Worm (Caenorhabditis elegans): ENCODE data around the gene ets-10.

ets-10 gene

DNA sequence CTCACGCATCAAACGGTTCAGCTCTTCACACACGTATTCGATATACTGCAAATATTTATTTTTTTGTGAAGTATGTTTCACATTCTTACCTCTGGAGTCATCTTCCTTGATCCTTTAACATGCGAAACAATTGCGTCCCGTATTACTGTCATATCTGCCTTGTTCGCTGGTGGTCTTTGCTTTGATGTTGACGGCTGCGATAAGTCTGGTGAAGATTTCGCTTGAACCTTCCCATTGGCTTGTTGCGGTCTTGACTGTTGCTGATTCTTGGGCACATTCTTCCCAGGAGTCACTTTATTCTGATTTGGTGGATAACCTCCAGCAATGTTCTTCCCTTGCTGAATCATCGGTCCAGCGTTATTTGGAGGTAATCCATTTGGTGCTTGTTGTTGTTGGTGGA, 19.2 kb downstream of the ets-10 start:
- TF ChIP-seq ztf-11 (tag; optimal IDR thresholded peaks at IDR 0.05) = no peak

DNA sequence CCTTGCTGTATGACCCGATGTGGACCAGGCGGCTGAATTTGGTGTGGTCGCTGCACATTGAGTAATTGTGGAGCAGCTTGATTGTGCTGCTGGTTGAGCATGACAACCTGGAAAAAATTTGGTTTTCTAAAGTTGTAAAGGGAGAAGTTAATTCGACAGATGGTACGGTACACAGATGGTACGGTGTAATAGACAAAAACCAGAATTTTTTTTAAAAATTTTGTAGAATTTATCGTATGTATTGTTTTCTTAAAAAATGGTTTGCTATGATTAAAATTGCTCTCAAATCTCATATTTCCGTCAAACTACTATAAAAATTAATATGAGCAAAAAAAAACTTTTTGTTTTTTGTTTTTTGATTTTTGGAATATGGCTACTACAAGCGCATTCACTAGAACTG, 22.9 kb downstream of the ets-10 start, which contains the start of gene pqn-15:
Gene pqn-15 (minus strand): TSS at position 101 of the 400 bp plus-strand sequence.
- TF ChIP-seq unc-39 (tag; optimal IDR thresholded peaks at IDR 0.05) (no peak), nfya-1 (tag; optimal IDR thresholded peaks at IDR 0.05; ENCODE audit: insufficient read depth) (no peak), ZK546.5 (tag; optimal IDR thresholded peaks at IDR 0.05) (no peak), sea-2 (GFP tag; optimal IDR thresholded peaks at IDR 0.05) (no peak), nhr-28 (tag; optimal IDR thresholded peaks at IDR 0.05) (no peak), fkh-10 (GFP tag; optimal IDR thresholded peaks at IDR 0.05) (no peak), elt-2 (tag; optimal IDR thresholded peaks at IDR 0.05) (no peak), pqm-1 (tag; optimal IDR thresholded peaks at IDR 0.05) (no peak), fkh-2 (tag; optimal IDR thresholded peaks at IDR 0.05) (no peak), ceh-16 (tag; optimal IDR thresholded peaks at IDR 0.05) (no peak), mdl-1 (tag; optimal IDR thresholded peaks at IDR 0.05) (no peak)

DNA sequence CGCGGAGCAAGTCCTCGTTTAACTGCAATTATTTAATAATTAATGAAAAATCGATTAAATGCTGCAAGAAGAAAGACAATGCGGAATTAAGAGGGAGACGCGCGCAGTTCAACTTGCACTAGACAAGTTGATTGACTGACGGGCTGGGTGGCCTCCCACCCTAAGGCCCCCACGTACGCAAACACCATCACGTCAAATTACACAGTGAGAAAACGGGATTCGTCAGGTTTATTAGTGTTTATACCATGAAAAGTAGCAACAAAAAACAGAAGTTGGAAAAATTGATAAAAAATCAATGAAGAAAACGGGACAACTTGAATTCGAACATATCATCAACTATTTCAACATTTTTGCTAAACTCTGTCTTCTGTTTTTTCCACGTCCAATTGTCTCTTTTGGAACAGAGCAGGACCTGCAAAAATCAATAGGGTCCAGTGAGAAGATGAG, 23.6 kb downstream of the ets-10 start:
- peak; percentile 44 for TF ChIP-seq nfya-1 (tag; optimal IDR thresholded peaks at IDR 0.05; ENCODE audit: insufficient read depth)
- peak; percentile 19 for TF ChIP-seq lsy-12 (tag; optimal IDR thresholded peaks at IDR 0.05)
- TF ChIP-seq nhr-25 (tag; optimal IDR thresholded peaks at IDR 0.05) = peak; percentile 50
- TF ChIP-seq elt-2 (tag; optimal IDR thresholded peaks at IDR 0.05) = peak; percentile 25
- peak; percentile 75 for TF ChIP-seq hmg-11 (tag; optimal IDR thresholded peaks at IDR 0.05)
- TF ChIP-seq mdl-1 (tag; optimal IDR thresholded peaks at IDR 0.05) = no peak
- no peak for TF ChIP-seq elt-1 (tag; optimal IDR thresholded peaks at IDR 0.05)
- TF ChIP-seq fkh-2 (tag; optimal IDR thresholded peaks at IDR 0.05) = no peak

DNA sequence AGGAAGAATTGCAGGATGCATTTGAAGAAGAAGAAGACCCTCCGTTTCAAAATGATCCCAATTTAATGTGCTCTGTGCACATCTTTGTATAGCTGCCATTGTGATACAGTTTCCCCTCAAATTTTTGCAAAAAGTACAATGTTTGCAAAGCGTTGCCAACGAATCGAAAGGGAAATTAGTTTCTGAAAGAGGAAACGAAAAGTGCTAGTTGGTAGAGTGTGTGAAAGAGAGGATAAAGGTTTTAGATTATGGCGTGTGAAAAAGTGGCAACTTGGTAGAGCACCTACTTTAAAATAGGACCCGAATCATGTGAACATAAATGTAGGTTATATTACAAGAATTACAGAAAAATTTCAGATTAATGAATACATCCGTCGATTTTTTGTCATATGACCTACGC, 27.7 kb downstream of the ets-10 start, which contains the start of gene C52B9.8:
Gene C52B9.8 (minus strand): TSS at position 101 of the 400 bp plus-strand sequence.
- no peak for TF ChIP-seq pqm-1 (tag; optimal IDR thresholded peaks at IDR 0.05)
- TF ChIP-seq lin-39 (tag; optimal IDR thresholded peaks at IDR 0.05) = no peak
- TF ChIP-seq tbx-2 (tag; optimal IDR thresholded peaks at IDR 0.05) = no peak
- no peak for TF ChIP-seq elt-2 (tag; optimal IDR thresholded peaks at IDR 0.05)
- TF ChIP-seq nhr-25 (tag; optimal IDR thresholded peaks at IDR 0.05) = no peak
- TF ChIP-seq snpc-4 (tag; optimal IDR thresholded peaks at IDR 0.05) = no peak
- no peak for TF ChIP-seq pha-4 (tag; optimal IDR thresholded peaks at IDR 0.05)
- no peak for TF ChIP-seq sea-2 (GFP tag; optimal IDR thresholded peaks at IDR 0.05)

DNA sequence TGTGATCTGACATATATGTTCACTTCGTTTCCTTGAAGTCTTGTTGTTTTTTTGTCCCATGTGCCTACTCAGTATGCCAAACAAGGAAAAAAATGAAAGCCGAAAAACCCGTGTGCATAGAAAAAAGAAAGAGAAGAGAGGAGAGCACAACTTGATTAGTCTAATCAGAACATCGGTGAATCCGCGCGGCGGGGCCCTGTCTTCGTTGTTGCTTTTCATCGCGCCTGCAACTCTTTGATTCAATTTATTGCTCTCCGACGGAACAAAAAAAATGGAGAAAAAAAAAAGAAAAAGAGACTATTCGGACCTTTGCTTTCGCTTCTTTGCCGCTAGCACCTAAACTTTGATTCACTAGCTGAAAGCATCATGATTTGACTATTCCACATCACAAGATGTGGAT, 30.9 kb downstream of the ets-10 start:
- TF ChIP-seq fkh-10 (GFP tag; optimal IDR thresholded peaks at IDR 0.05) (peak; percentile 87), nhr-25 (tag; optimal IDR thresholded peaks at IDR 0.05) (no peak)

DNA sequence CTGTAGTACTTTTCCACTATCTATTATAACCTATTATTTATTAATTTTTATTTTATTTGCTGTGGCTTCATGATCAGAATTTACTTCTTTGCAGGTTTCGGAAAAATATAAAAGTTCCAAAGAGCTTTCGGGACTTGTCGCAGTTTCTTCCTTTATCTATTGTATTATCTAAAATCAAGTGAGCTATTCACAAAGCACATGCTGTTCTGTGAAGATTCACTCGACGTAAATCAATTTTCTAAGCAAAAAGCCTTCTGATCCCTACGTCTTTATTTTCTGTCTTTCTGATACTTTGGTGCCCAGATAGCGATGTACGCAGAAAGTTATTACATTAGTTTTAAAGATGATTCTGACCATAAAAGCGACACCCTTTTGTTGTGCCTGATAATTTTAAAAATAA, 33.1 kb downstream of the ets-10 start:
- TF ChIP-seq nhr-67 (tag; optimal IDR thresholded peaks at IDR 0.05) (no peak), fkh-10 (GFP tag; optimal IDR thresholded peaks at IDR 0.05) (peak; percentile 97)

DNA sequence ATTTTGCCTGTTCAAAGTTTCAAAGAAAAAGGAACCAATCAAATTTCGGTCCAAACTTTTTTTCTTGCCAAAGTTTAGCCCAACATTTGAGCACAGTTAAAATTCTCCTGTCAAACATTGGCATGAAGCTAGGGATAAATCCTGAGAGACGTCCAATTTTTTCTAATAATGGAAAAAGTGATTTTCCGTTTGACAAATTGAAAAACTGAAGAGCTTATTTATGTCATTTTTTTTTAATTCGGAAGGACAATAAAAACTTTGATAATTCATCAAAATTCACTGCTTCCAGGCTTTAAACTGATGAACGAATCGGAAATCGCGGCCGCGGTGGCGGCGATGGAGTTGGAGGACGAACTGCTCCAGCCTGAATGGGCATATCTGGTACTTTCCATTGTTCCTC, 36.6 kb downstream of the ets-10 start, which contains the start of gene dop-6:
Gene dop-6 (plus strand): TSS at position 301 of the 400 bp plus-strand sequence.
- TF ChIP-seq pqm-1 (tag; optimal IDR thresholded peaks at IDR 0.05) = no peak

DNA sequence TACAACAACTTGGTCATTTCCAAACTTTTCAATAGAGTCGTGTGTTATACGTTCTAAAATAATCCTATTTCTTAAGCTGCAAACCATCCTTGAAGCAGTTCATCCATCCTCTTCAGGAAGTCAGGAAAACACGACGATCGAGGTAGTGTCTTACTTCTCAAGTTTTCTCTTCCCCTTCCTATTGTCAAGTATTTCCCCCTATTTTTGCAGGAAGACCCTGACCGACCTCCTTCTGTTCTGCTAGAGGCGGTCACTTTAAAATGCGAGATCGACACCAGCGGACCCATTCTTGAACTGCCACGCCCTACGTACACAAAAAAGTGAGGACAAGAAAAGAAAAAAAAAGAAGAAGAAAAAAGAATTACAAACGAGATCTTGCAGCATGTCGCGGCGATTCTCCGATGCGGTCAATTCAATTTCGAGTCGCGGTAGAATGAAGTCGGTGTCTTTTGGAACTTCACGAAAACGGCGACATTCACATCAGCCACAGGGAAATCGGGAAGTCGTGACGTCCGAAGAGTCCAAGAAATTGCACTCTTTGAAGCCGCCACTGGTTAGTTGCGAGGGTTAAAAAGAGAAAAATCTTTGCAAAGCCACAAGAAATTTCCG, 39.0 kb downstream of the ets-10 start:
- TF ChIP-seq elt-3 (tag; optimal IDR thresholded peaks at IDR 0.05) (no peak), fkh-10 (GFP tag; optimal IDR thresholded peaks at IDR 0.05) (peak; percentile 76), nhr-28 (tag; optimal IDR thresholded peaks at IDR 0.05) (no peak)

DNA sequence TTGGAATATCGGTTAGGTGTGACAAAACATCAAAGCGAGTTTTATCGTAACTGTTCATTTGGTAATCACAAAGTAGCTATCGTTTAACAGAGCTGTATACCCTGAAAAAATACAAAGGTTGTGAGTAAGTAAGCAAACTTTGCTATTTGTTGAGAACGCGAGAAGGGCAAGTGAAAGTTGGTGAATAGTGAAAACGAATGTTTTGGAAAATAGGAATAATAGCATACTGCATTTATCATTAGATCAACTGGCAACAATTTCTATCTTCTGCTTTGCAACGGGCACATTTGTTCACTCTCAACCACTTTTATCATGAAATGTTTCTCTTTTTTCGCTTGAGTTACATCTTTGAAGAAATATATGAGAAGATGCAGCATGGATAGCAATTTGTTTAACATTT, 44.8 kb downstream of the ets-10 start, which contains the start of gene C24A8.5:
Gene C24A8.5 (minus strand): TSS at position 101 of the 400 bp plus-strand sequence.
- TF ChIP-seq tbx-2 (tag; optimal IDR thresholded peaks at IDR 0.05) = no peak
- TF ChIP-seq fos-1 (tag; optimal IDR thresholded peaks at IDR 0.05) = no peak
- TF ChIP-seq ztf-11 (tag; optimal IDR thresholded peaks at IDR 0.05) = no peak
- no peak for TF ChIP-seq eor-1 (tag; optimal IDR thresholded peaks at IDR 0.05)
- TF ChIP-seq ceh-9 (tag; optimal IDR thresholded peaks at IDR 0.05) = no peak
- no peak for TF ChIP-seq jun-1 (tag; optimal IDR thresholded peaks at IDR 0.05)
- no peak for TF ChIP-seq aly-2 (tag; optimal IDR thresholded peaks at IDR 0.05)
- TF ChIP-seq daf-12 (tag; optimal IDR thresholded peaks at IDR 0.05) = no peak
- TF ChIP-seq nhr-76 (tag; optimal IDR thresholded peaks at IDR 0.05) = no peak
- TF ChIP-seq nhr-67 (tag; optimal IDR thresholded peaks at IDR 0.05) = no peak
- TF ChIP-seq ama-1 (optimal IDR thresholded peaks at IDR 0.05) = no peak
- no peak for TF ChIP-seq lsy-12 (tag; optimal IDR thresholded peaks at IDR 0.05)
- no peak for TF ChIP-seq nhr-23 (tag; optimal IDR thresholded peaks at IDR 0.05)
- TF ChIP-seq elt-2 (tag; optimal IDR thresholded peaks at IDR 0.05) = no peak
- no peak for TF ChIP-seq nhr-77 (tag; optimal IDR thresholded peaks at IDR 0.05)
- no peak for TF ChIP-seq egl-27 (tag; optimal IDR thresholded peaks at IDR 0.05)

Measured in whole organism, L3 larva.